Worm (Caenorhabditis elegans) whole organism, mixed stage, embryonic: ENCODE measurements around the gene nta-1.

Experiments used
- elt-3 ChIP-seq: fragments of 150-350 bp; optimal IDR thresholded peaks from 2 replicates; lab custom pipeline; 2014; ENCODE audit warnings: missing biosample characterization, missing genetic modification characterization
- mep-1 ChIP-seq: fragments of 150-350 bp; optimal IDR thresholded peaks from 2 replicates; lab custom pipeline; 2017; ENCODE audit warnings: missing biosample characterization, missing genetic modification reagents, missing genetic modification characterization, inconsistent platforms
- pha-4 ChIP-seq: fragments of 150-350 bp; optimal IDR thresholded peaks from 2 replicates; lab custom pipeline; 2018; ENCODE audit warnings: missing biosample characterization, missing genetic modification reagents, missing genetic modification characterization

DNA sequence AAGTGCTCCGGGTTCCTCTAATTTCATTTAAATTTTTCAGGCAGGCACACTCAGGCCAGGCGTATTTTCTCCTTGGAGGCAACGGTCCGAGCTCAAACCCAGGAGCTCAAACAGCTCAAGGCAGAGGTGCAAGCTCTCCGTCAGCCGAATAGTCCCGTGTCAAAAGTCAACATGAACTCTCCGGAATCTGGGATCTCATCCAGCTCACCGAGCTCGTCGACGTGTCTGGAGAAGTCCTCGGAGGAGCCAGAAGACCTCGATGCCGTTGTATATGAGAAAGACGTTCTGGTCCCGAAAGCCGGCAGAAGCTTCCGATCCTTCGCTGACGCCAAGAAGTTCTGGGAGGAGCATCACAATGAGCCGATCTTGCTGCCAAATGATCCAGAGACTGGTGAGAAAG lies 42.1 kb upstream of the nta-1 start:
- TF ChIP-seq mep-1 (tag; lab: Kevin White, UChicago) (no peak), pha-4 (tag; lab: Kevin White, UChicago) (no peak), elt-3 (tag; lab: Kevin White, UChicago) (no peak)
